Fruit fly (Drosophila melanogaster) Kc167 (cell line): ENCODE data around the gene Trf2.

Experiments
- Myc ChIP-seq: fragments of >200 bp; optimal IDR thresholded peaks from 2 replicates; lab custom pipeline; 2017; ENCODE audit warnings: missing external identifiers
- Sin3A ChIP-seq: fragments of >200 bp; optimal IDR thresholded peaks from 2 replicates; lab custom pipeline; 2018; ENCODE audit warnings: missing external identifiers
- h ChIP-seq: fragments of >200 bp; optimal IDR thresholded peaks from 3 replicates; lab custom pipeline; 2018; ENCODE audit warnings: missing external identifiers
- insv ChIP-seq: fragments of >200 bp; optimal IDR thresholded peaks from 3 replicates; lab custom pipeline; 2018; ENCODE audit warnings: missing external identifiers
- psq ChIP-seq: fragments of >200 bp; optimal IDR thresholded peaks from 2 replicates; lab custom pipeline; 2017; ENCODE audit warnings: missing external identifiers
- ttk ChIP-seq: sonication (Bioruptor generic); optimal IDR thresholded peaks from 2 replicates; lab custom pipeline; 2017; ENCODE audit warnings: missing external identifiers

Trf2 gene

DNA sequence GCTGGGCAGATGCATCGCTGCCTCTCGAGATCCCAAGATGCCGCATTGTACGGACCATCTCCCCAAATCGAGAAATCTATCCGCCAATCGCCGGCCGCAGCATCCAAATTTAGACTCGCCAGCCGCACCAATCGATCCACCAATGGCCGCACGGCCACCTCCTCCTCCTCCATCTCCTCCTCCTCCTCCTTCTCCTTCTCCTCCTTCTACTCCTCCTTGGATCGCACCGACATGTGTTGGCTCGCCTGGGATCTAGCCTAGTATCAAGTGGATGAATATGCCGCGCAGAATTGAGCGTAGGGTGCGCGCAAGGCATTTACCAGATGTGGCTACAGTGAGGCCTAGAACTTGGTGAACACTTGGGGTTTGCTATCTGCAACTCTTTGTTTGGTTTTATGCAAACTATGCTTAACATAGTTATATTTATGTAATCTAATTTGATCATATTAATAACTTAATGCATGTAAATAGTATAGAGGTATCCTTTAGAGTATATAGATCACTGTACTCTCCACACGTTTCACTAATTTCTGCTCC, 46.0 kb downstream of the Trf2 start, which contains the start of gene org-1:
Gene org-1 (minus strand): TSS at position 51 of the 537 bp plus-strand sequence.
- TF ChIP-seq Myc (lab: Kevin White, UChicago) (no peak), insv (lab: Kevin White, UChicago) (no peak), psq (no peak), h (no peak), Sin3A (lab: Kevin White, UChicago) (no peak), ttk (lab: Kevin White, UChicago) (no peak)

- TF ChIP-seq psq (no peak), ttk (lab: Kevin White, UChicago) (no peak), Myc (lab: Kevin White, UChicago) (no peak), Sin3A (lab: Kevin White, UChicago) (no peak), h (no peak), insv (lab: Kevin White, UChicago) (no peak)
Measured at dm6 chrX:8457532-8457931, 48.5 kb downstream of the Trf2 start, which contains the start of gene CG32713. CG32713 (minus strand) TSS chrX:8457632.

- no peak for TF ChIP-seq ttk (lab: Kevin White, UChicago)
- TF ChIP-seq Myc (lab: Kevin White, UChicago) = no peak
- TF ChIP-seq h = no peak
- TF ChIP-seq psq = no peak
- TF ChIP-seq Sin3A (lab: Kevin White, UChicago) = no peak
- no peak for TF ChIP-seq insv (lab: Kevin White, UChicago)
Measured at dm6 chrX:8459452-8460040, 50.5 kb downstream of the Trf2 start.

DNA sequence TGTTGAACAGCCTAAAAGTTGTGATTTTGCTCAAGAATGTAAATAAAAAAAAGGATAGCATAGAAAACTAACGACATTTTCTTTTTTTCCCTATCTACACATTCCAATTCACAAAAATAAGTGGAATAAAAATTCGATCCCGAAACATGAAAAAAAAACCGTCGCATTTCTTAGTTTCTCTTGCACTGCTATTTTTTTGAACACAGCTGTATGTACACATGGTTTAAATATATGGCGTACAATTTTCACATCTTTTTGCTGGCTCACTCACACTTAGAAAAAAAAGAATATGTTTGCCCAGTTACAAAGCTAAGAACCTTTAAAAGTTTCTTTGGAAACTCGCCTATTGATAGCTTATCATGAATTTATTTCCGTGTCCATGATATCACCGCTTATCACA, 51.2 kb downstream of the Trf2 start:
- no peak for TF ChIP-seq Sin3A (lab: Kevin White, UChicago)
- TF ChIP-seq psq = no peak
- no peak for TF ChIP-seq Myc (lab: Kevin White, UChicago)
- no peak for TF ChIP-seq ttk (lab: Kevin White, UChicago)
- no peak for TF ChIP-seq insv (lab: Kevin White, UChicago)
- TF ChIP-seq h = no peak

DNA sequence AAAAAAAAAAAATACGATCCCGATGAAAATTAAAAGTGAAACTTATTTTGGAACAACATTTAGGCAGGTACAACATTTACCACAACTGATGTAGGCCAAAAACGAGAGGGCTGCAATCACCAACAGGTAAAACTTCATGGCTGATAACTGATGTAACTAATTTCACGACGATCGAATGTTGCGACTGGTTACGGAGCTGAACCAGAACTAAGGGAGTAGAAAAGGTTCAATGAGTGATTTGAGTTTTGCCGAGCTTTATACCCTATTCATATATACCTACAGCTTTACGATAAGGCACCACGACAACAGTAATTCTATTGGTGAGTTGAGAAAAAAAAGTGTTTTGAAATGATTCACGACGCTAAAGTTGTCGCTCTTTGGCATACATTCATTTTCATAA, 51.6 kb downstream of the Trf2 start, which contains the start of gene CG15347:
Gene CG15347 (minus strand): TSS at position 213 of the 400 bp plus-strand sequence.
- no peak for TF ChIP-seq Myc (lab: Kevin White, UChicago)

dm6 chrX:8461147-8461546, 52.1 kb downstream of the Trf2 start, which contains the start of gene Es2:
Es2 (plus strand) TSS chrX:8461479.
- TF ChIP-seq Myc (lab: Kevin White, UChicago) (no peak), ttk (lab: Kevin White, UChicago) (no peak), h (no peak)

DNA sequence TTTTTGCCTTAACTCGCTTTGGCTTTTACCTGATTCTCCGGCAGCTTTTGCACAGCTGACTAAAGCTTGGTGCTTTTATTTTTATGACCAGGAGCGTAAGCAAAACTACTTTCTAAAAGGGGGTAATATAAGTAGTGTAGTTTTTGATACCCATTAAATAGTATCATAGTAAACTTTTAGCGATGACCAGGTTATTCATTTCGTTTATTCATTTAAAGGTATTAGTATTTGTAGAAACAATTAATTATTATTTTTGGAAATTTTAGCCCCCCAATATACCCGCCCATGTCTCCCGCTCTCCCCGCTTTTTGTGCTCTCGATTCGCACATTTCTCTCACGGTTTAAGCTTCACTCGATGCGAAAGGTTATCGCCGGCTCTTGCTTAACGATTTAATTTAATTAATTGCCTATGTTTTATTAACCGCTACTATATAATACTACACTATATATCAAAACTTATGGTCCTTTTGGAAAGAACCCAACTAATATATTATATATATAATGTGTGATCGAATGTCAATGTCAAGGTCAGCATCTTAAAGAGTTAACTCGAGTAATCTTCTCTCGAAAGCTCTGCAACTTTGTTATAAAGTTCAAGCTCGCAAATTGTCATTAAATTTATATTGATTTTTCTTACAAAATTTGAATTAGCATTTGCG, 55.4 kb downstream of the Trf2 start, which contains the start of gene Sptr:
Gene Sptr (minus strand): TSS at position 61 of the 659 bp plus-strand sequence.
- no peak for TF ChIP-seq psq
- no peak for TF ChIP-seq Sin3A (lab: Kevin White, UChicago)
- no peak for TF ChIP-seq ttk (lab: Kevin White, UChicago)
- no peak for TF ChIP-seq Myc (lab: Kevin White, UChicago)
- TF ChIP-seq h = no peak
- TF ChIP-seq insv (lab: Kevin White, UChicago) = no peak

- TF ChIP-seq ttk (lab: Kevin White, UChicago) = no peak
- TF ChIP-seq Sin3A (lab: Kevin White, UChicago) = no peak
- no peak for TF ChIP-seq Myc (lab: Kevin White, UChicago)
- TF ChIP-seq insv (lab: Kevin White, UChicago) = no peak
- no peak for TF ChIP-seq h
- TF ChIP-seq psq = no peak
Measured at dm6 chrX:8466729-8467215, 57.7 kb downstream of the Trf2 start.

dm6 chrX:8468962-8469459, 59.9 kb downstream of the Trf2 start, which contains the start of gene CG12116:
CG12116 (minus strand) TSS chrX:8469012.
- TF ChIP-seq h (no peak), Sin3A (lab: Kevin White, UChicago) (no peak), ttk (lab: Kevin White, UChicago) (no peak), insv (lab: Kevin White, UChicago) (no peak), psq (no peak), Myc (lab: Kevin White, UChicago) (no peak)

DNA sequence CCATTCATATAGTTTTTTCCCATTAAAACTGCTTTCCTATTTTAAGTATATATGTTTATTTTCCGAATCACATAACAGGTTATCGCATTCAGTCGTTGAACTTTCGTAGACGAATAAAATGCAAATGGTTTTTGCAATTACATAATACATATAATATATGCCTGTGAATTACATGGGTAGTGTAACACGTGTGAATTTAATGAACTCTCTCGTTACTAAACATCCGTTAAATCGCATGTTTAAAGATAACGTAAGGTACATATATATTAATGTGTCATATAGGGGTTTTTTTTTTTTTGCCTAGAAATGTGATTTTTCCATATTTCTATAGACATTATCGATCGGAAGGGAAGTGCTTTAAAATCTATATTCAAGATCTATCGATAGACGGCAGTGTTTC, 60.5 kb downstream of the Trf2 start:
- no peak for TF ChIP-seq insv (lab: Kevin White, UChicago)

DNA sequence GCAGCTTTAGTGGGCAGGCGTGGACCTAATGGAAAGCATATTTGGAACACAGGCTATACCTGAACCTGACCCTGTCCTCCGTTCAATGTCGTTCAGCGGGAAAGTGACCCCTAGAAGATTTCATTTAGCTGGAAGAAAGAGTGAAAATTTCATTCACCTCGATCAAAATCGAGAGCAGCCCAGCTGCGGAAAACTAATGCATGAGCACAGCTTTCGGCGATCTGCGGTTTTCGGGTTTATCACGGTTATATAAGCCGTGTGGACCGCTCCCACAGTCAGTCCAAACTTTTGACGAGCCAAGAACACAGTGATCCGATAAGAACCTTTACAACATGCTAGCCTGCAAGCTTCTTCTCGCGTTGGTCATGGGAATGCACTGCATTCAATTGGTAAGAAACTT, 61.5 kb downstream of the Trf2 start, which contains the start of gene Cp7Fa:
Gene Cp7Fa (plus strand): TSS at position 301 of the 400 bp plus-strand sequence.
- TF ChIP-seq h (no peak), psq (no peak), ttk (lab: Kevin White, UChicago) (no peak), Sin3A (lab: Kevin White, UChicago) (no peak), insv (lab: Kevin White, UChicago) (no peak), Myc (lab: Kevin White, UChicago) (no peak)

DNA sequence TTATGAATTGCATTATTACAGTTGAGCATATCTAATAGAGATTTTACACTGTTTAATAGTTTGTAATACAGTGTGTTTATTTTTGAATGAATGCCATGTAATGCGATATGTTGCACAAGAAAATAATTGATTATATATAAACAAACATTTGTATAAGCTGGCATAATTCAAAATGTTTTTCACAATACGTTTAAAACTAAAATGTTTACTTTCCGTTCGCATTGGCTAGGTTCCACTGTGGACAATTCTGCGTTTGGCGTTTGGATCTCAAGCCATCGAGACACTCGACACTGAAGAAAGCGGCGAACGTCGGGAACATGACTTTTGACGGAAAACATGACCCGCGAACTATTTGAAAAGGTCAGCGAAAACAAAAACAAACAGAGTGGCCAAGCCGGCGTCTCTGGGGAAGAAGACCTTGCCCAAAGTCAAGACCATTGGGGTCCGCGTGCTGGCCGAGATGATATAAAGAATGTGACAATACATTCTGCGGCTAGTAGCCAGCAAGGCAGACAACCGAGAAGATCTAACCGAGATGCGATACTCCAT, 64.3 kb downstream of the Trf2 start, which contains the start of gene Cp7Fb:
Gene Cp7Fb (plus strand): TSS at position 499 of the 549 bp plus-strand sequence.
- TF ChIP-seq ttk (lab: Kevin White, UChicago) = no peak
- TF ChIP-seq Sin3A (lab: Kevin White, UChicago) = no peak
- TF ChIP-seq Myc (lab: Kevin White, UChicago) = no peak
- no peak for TF ChIP-seq insv (lab: Kevin White, UChicago)
- TF ChIP-seq h = no peak
- TF ChIP-seq psq = no peak
